Worm (Caenorhabditis elegans): Measurements from ENCODE around the gene chil-9.

DNA sequence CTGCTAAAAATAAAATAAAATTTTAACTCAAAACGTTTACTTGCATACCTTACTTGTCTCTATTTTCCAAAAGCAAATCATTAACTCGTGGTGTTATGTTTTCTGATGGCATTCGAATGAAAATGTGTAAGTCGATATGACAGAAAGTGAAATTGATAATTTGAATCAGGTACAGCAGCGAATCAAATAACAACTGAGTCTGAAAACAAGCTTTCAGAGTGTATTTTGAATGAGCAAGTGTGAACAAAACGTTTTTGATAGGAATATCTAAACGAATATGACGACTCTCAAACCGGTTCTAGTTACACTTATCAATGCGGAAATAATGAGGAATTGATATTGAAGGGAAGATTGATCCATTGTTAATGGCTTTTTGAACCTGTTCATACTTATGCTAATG is 25.9 kb upstream of the chil-9 start, which contains the start of gene chil-7:
- no peak for TF ChIP-seq ztf-4 (tag; optimal IDR thresholded peaks at IDR 0.05)
- no peak for TF ChIP-seq elt-1 (tag; optimal IDR thresholded peaks at IDR 0.05)
- TF ChIP-seq sem-4 (tag; optimal IDR thresholded peaks at IDR 0.05), result no peak
- TF ChIP-seq zag-1 (tag; optimal IDR thresholded peaks at IDR 0.05), result no peak
- no peak for TF ChIP-seq nhr-11 (tag; optimal IDR thresholded peaks at IDR 0.05)
- no peak for TF ChIP-seq nhr-6 (tag; optimal IDR thresholded peaks at IDR 0.05)
- no peak for TF ChIP-seq lin-13 (GFP tag; optimal IDR thresholded peaks at IDR 0.05)
- TF ChIP-seq ztf-11 (tag; optimal IDR thresholded peaks at IDR 0.05), result no peak
- TF ChIP-seq lin-11 (tag; optimal IDR thresholded peaks at IDR 0.05), result no peak
- no peak for TF ChIP-seq lin-39 (tag; optimal IDR thresholded peaks at IDR 0.05)
- TF ChIP-seq R02D3.7 (tag; optimal IDR thresholded peaks at IDR 0.05), result no peak

Measured in whole organism, L2 larva.